Fruit fly (Drosophila melanogaster): ENCODE results near the gene RagA-B.

The RagA-B gene

dm6 chr3R:8939750-8940149, 44.4 kb downstream of the RagA-B start (continued):
- no peak for TF ChIP-seq CG17829 (tag; optimal IDR thresholded peaks at IDR 0.05)
- no peak for TF ChIP-seq CG11696 (GFP tag; IDR thresholded peaks at IDR 0.05)
- no peak for TF ChIP-seq al (GFP tag; IDR thresholded peaks at IDR 0.05)
- no peak for TF ChIP-seq nau (GFP tag; optimal IDR thresholded peaks at IDR 0.05)
- TF ChIP-seq lab (GFP tag; optimal IDR thresholded peaks at IDR 0.05): no peak
- TF ChIP-seq bigmax (GFP tag; optimal IDR thresholded peaks at IDR 0.05): no peak
- TF ChIP-seq Med (GFP tag): peak; percentile 53
- TF ChIP-seq Hr3 (GFP tag; optimal IDR thresholded peaks at IDR 0.05): no peak
- no peak for TF ChIP-seq HmgZ (tag; optimal IDR thresholded peaks at IDR 0.05)
- TF ChIP-seq CG8478 (optimal IDR thresholded peaks at IDR 0.05): no peak
- no peak for TF ChIP-seq CG3065 (GFP tag; optimal IDR thresholded peaks at IDR 0.05)
- peak; percentile 30 for TF ChIP-seq mirr (GFP tag; optimal IDR thresholded peaks at IDR 0.05)
- TF ChIP-seq Sry-β (GFP tag; optimal IDR thresholded peaks at IDR 0.05): no peak

DNA sequence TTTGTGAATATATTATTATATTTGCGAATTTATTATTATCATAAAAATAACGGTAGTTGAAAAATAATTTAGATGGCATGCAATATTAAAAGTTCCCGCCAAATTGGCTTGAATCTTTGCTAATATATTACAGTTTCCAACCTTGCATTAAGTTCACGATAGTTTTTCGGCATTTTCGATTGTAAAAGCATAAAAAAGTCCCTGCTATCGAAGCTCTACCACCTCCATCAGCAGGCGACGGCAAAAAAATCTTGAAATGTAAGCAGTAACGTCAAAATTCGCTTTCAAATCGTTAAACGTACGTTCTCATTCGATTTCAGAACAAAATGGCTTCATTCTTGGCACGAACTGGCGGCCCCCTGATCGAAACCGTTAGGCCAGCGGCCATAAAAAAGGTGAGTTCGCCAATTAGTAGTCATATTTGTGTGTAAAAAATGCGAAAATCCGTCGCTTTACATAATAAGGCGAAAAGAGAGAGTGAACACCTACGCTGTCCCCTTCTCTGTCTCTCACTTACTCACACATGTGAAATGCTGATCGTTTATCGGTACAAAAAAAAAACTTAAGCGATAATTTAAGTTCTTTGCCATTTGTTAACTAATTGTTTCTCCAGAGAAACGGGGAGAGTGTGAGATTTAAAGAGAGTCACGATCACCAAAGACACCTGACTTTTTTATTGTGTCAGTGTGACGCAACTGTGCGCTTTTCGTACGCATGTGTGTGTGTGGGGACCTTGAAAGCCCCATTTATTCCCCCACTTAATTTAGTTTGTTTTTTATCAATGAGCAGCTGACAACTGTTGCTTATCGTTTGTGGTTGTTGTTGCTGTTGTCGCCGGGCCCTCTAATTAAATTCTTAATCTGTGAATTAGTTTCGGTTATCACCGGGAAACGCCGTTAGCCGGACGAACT, 45.4 kb downstream of the RagA-B start, which contains the start of gene ScsbetaA:
ScsbetaA (plus strand) TSS at position 231 of the 911 bp plus-strand sequence.
- TF ChIP-seq CG10209 (GFP tag; optimal IDR thresholded peaks at IDR 0.05) (no peak), Dip3 (GFP tag; optimal IDR thresholded peaks at IDR 0.05) (peak; percentile 1), CG17912 (GFP tag; optimal IDR thresholded peaks at IDR 0.05) (no peak), B-H1 (GFP tag; IDR thresholded peaks at IDR 0.05) (no peak), CG3838 (GFP tag; optimal IDR thresholded peaks at IDR 0.05) (no peak), HmgZ (tag; optimal IDR thresholded peaks at IDR 0.05) (peak; percentile 71), CG14965 (GFP tag; optimal IDR thresholded peaks at IDR 0.05; ENCODE audit: borderline replicate concordance) (no peak), esg (GFP tag; conservative IDR thresholded peaks at IDR 0.05) (no peak), chn (GFP tag; optimal IDR thresholded peaks at IDR 0.05) (no peak), dimm (GFP tag; IDR thresholded peaks at IDR 0.05) (no peak), MESR4 (GFP tag; optimal IDR thresholded peaks at IDR 0.05) (peak; percentile 68), CG12155 (GFP tag; optimal IDR thresholded peaks at IDR 0.05) (peak; percentile 11), CG17186 (GFP tag; optimal IDR thresholded peaks at IDR 0.05) (peak; percentile 4), CG12071 (GFP tag; optimal IDR thresholded peaks at IDR 0.05) (no peak), CG6791 (GFP tag; IDR thresholded peaks at IDR 0.05; ENCODE audit: partially characterized antibody) (peak; percentile 86), Dbx (GFP tag; IDR thresholded peaks at IDR 0.05) (no peak), Deaf1 (tag; optimal IDR thresholded peaks at IDR 0.05) (no peak), jigr1 (GFP tag; IDR thresholded peaks at IDR 0.05) (no peak), chif (GFP tag; optimal IDR thresholded peaks at IDR 0.05) (no peak), schlank (tag; optimal IDR thresholded peaks at IDR 0.05) (no peak), CG6654 (GFP tag; optimal IDR thresholded peaks at IDR 0.05) (no peak), CG3726 (GFP tag; IDR thresholded peaks at IDR 0.05) (no peak), fru (optimal IDR thresholded peaks at IDR 0.05) (no peak), CG13894 (tag; optimal IDR thresholded peaks at IDR 0.05) (peak; percentile 1), jing (GFP tag; optimal IDR thresholded peaks at IDR 0.05) (no peak), lbe (GFP tag; optimal IDR thresholded peaks at IDR 0.05) (peak; percentile 11), CG4282 (GFP tag; optimal IDR thresholded peaks at IDR 0.05) (no peak), eve (GFP tag; optimal IDR thresholded peaks at IDR 0.05) (no peak), pros (GFP tag; optimal IDR thresholded peaks at IDR 0.05) (no peak), CG2116 (GFP tag; optimal IDR thresholded peaks at IDR 0.05) (peak; percentile 84), CG32767 (GFP tag; IDR thresholded peaks at IDR 0.05) (no peak), Atf-2 (GFP tag; optimal IDR thresholded peaks at IDR 0.05) (no peak), Antp (GFP tag; optimal IDR thresholded peaks at IDR 0.05) (no peak), CG9215 (GFP tag; IDR thresholded peaks at IDR 0.05) (no peak), CG3065 (GFP tag; optimal IDR thresholded peaks at IDR 0.05) (no peak), zfh2 (GFP tag; optimal IDR thresholded peaks at IDR 0.05) (peak; percentile 4), ems (GFP tag; optimal IDR thresholded peaks at IDR 0.05) (no peak), grn (GFP tag; optimal IDR thresholded peaks at IDR 0.05) (peak; percentile 67)
